In genomic region chr3R:5264251-5265098, dm6 we compare ENCODE assay signal across 1 fruit fly cellular context.
A peak's percentile ranks its signal among the peaks of the same experiment; 100 is the strongest.
TF ChIP-seq lines count a peak whose summit lies in the region.

No protein-coding gene starts in this region.

TF ChIP-seq in whole organism, embryonic, 481 proteins besides CTCF, POLR2A, EP300 and RAD21 (continued from another document and continues in another):
- no peak for TF ChIP-seq Mad (GFP tag; optimal IDR thresholded peaks at IDR 0.05; lab: Kevin White, UChicago)
- no peak for TF ChIP-seq sr (GFP tag; IDR thresholded peaks at IDR 0.05; lab: Robert Waterston, UW)
- no peak for TF ChIP-seq CG6683 (GFP tag; optimal IDR thresholded peaks at IDR 0.05; lab: Kevin White, UChicago)
- no peak for TF ChIP-seq chn (GFP tag; optimal IDR thresholded peaks at IDR 0.05; lab: Kevin White, UChicago)
- peak; percentile 31 for TF ChIP-seq NC2β (GFP tag; optimal IDR thresholded peaks at IDR 0.05; lab: Kevin White, UChicago)
- no peak for TF ChIP-seq Sox102F (GFP tag; optimal IDR thresholded peaks at IDR 0.05; lab: Kevin White, UChicago)
- peak; percentile 14 for TF ChIP-seq CG9609 (GFP tag; optimal IDR thresholded peaks at IDR 0.05; lab: Kevin White, UChicago)
- no peak for TF ChIP-seq Atf3 (GFP tag; optimal IDR thresholded peaks at IDR 0.05; lab: Kevin White, UChicago)
- TF ChIP-seq Scr (GFP tag; IDR thresholded peaks at IDR 0.05; lab: Robert Waterston, UW; ENCODE audit: partially characterized antibody), result no peak
- no peak for TF ChIP-seq CG14441 (GFP tag; IDR thresholded peaks at IDR 0.05; lab: Robert Waterston, UW)
- TF ChIP-seq oc (tag; optimal IDR thresholded peaks at IDR 0.05; lab: Kevin White, UChicago), result no peak
- TF ChIP-seq dpn (GFP tag; optimal IDR thresholded peaks at IDR 0.05; lab: Kevin White, UChicago), result peak; percentile 23 to 37
- no peak for TF ChIP-seq CG2875 (GFP tag; optimal IDR thresholded peaks at IDR 0.05; lab: Kevin White, UChicago)
- no peak for TF ChIP-seq peb (GFP tag; IDR thresholded peaks at IDR 0.05; lab: Robert Waterston, UW)
- TF ChIP-seq CG13287 (GFP tag; IDR thresholded peaks at IDR 0.05; lab: Robert Waterston, UW; ENCODE audit: partially characterized antibody), result peak; percentile 26; the same call in 1 of the 2 replicates
- no peak for TF ChIP-seq TFAM (GFP tag; optimal IDR thresholded peaks at IDR 0.05; lab: Kevin White, UChicago)
- TF ChIP-seq pho (GFP tag; optimal IDR thresholded peaks at IDR 0.05; lab: Kevin White, UChicago), result peak; percentile 33
- peak; percentile 54 for TF ChIP-seq CG34376 (GFP tag; optimal IDR thresholded peaks at IDR 0.05; lab: Kevin White, UChicago)
- no peak for TF ChIP-seq MBD-R2 (GFP tag; IDR thresholded peaks at IDR 0.05; lab: Robert Waterston, UW)
- peak; percentile 46 for TF ChIP-seq gro (GFP tag; optimal IDR thresholded peaks at IDR 0.05; lab: Kevin White, UChicago)
- no peak for TF ChIP-seq vnd (GFP tag; IDR thresholded peaks at IDR 0.05; lab: Robert Waterston, UW; ENCODE audit: partially characterized antibody)
- TF ChIP-seq corto (GFP tag; optimal IDR thresholded peaks at IDR 0.05; lab: Kevin White, UChicago), result no peak
- TF ChIP-seq CG15696 (tag; optimal IDR thresholded peaks at IDR 0.05; lab: Kevin White, UChicago), result peak; percentile 9
- peak; percentile 28 for TF ChIP-seq CG4424 (GFP tag; optimal IDR thresholded peaks at IDR 0.05; lab: Kevin White, UChicago)
- TF ChIP-seq dmrt99B (tag; optimal IDR thresholded peaks at IDR 0.05; lab: Kevin White, UChicago), result peak; percentile 54
- TF ChIP-seq CG14860 (GFP tag; IDR thresholded peaks at IDR 0.05; lab: Robert Waterston, UW; ENCODE audit: partially characterized antibody), result no peak
- TF ChIP-seq Poxn (GFP tag; IDR thresholded peaks at IDR 0.05; lab: Robert Waterston, UW), result no peak
- TF ChIP-seq crol (GFP tag; IDR thresholded peaks at IDR 0.05; lab: Robert Waterston, UW), result no peak
- no peak for TF ChIP-seq kah (GFP tag; optimal IDR thresholded peaks at IDR 0.05; lab: Kevin White, UChicago)
- TF ChIP-seq CG6813 (GFP tag; optimal IDR thresholded peaks at IDR 0.05; lab: Kevin White, UChicago), result no peak
- no peak; the same call in 1 of the 2 replicates for TF ChIP-seq sna (GFP tag; IDR thresholded peaks at IDR 0.05; lab: Robert Waterston, UW; ENCODE audit: partially characterized antibody)
- peak; percentile 47 for TF ChIP-seq CG18262 (tag; optimal IDR thresholded peaks at IDR 0.05; lab: Kevin White, UChicago)
- TF ChIP-seq CG8765 (GFP tag; IDR thresholded peaks at IDR 0.05; lab: Robert Waterston, UW), result no peak
- no peak for TF ChIP-seq sim (GFP tag; IDR thresholded peaks at IDR 0.05; lab: Robert Waterston, UW)
- no peak for TF ChIP-seq Lpt (GFP tag; optimal IDR thresholded peaks at IDR 0.05; lab: Kevin White, UChicago)
- no peak for TF ChIP-seq CG1832 (GFP tag; optimal IDR thresholded peaks at IDR 0.05; lab: Kevin White, UChicago)
- TF ChIP-seq eyg (GFP tag; optimal IDR thresholded peaks at IDR 0.05; lab: Kevin White, UChicago), result no peak
- TF ChIP-seq br (optimal IDR thresholded peaks at IDR 0.05; lab: Kevin White, UChicago), result no peak
- no peak for TF ChIP-seq bsh (GFP tag; optimal IDR thresholded peaks at IDR 0.05; lab: Kevin White, UChicago)
- no peak for TF ChIP-seq fd96Cb (tag; optimal IDR thresholded peaks at IDR 0.05; lab: Kevin White, UChicago)
- no peak for TF ChIP-seq Ets65A (GFP tag; lab: Kevin White, UChicago)
- no peak for TF ChIP-seq croc (GFP tag; conservative IDR thresholded peaks at IDR 0.05; lab: Robert Waterston, UW)
- no peak for TF ChIP-seq C15 (GFP tag; IDR thresholded peaks at IDR 0.05; lab: Robert Waterston, UW)
- no peak for TF ChIP-seq Ssrp (tag; optimal IDR thresholded peaks at IDR 0.05; lab: Kevin White, UChicago)
- TF ChIP-seq D19A (tag; optimal IDR thresholded peaks at IDR 0.05; lab: Kevin White, UChicago), result peak; percentile 31
- peak; percentile 58 for TF ChIP-seq CG3281 (GFP tag; optimal IDR thresholded peaks at IDR 0.05; lab: Kevin White, UChicago)
- TF ChIP-seq cwo (GFP tag; optimal IDR thresholded peaks at IDR 0.05; lab: Kevin White, UChicago), result peak; percentile 61
- TF ChIP-seq CG12942 (GFP tag; optimal IDR thresholded peaks at IDR 0.05; lab: Kevin White, UChicago), result no peak
- TF ChIP-seq Hand (GFP tag; optimal IDR thresholded peaks at IDR 0.05; lab: Kevin White, UChicago), result no peak
- no peak for TF ChIP-seq CG15073 (GFP tag; optimal IDR thresholded peaks at IDR 0.05; lab: Kevin White, UChicago)
- peak; percentile 22 for TF ChIP-seq NK7.1 (GFP tag; optimal IDR thresholded peaks at IDR 0.05; lab: Kevin White, UChicago)
- peak; percentile 29 for TF ChIP-seq Side (GFP tag; optimal IDR thresholded peaks at IDR 0.05; lab: Kevin White, UChicago)
- no peak for TF ChIP-seq Ravus (GFP tag; IDR thresholded peaks at IDR 0.05; lab: Robert Waterston, UW)
- TF ChIP-seq CG6854 (GFP tag; optimal IDR thresholded peaks at IDR 0.05; lab: Kevin White, UChicago), result peak; percentile 33
- TF ChIP-seq stwl (tag; optimal IDR thresholded peaks at IDR 0.05; lab: Kevin White, UChicago), result no peak
- TF ChIP-seq wek (GFP tag; optimal IDR thresholded peaks at IDR 0.05; lab: Kevin White, UChicago), result no peak
- no peak for TF ChIP-seq CG15479 (GFP tag; optimal IDR thresholded peaks at IDR 0.05; lab: Kevin White, UChicago)
- peak; percentile 53 for TF ChIP-seq vvl (GFP tag; IDR thresholded peaks at IDR 0.05; lab: Robert Waterston, UW)
- TF ChIP-seq CG9932 (GFP tag; IDR thresholded peaks at IDR 0.05; lab: Robert Waterston, UW), result no peak
- TF ChIP-seq CG11247 (GFP tag; IDR thresholded peaks at IDR 0.05; lab: Robert Waterston, UW), result no peak
- no peak for TF ChIP-seq trh (GFP tag; optimal IDR thresholded peaks at IDR 0.05; lab: Kevin White, UChicago)
- peak; percentile 49 for TF ChIP-seq CG12155 (GFP tag; optimal IDR thresholded peaks at IDR 0.05; lab: Kevin White, UChicago)
- no peak for TF ChIP-seq pfk (GFP tag; optimal IDR thresholded peaks at IDR 0.05; lab: Kevin White, UChicago)
- TF ChIP-seq CG3847 (GFP tag; IDR thresholded peaks at IDR 0.05; lab: Robert Waterston, UW), result 0 out of 2 replicates have a peak, but pooled peaks have one; percentile 27
- TF ChIP-seq CG1024 (GFP tag; IDR thresholded peaks at IDR 0.05; lab: Robert Waterston, UW), result no peak
- TF ChIP-seq ATbp (GFP tag; optimal IDR thresholded peaks at IDR 0.05; lab: Kevin White, UChicago), result peak; percentile 31
- TF ChIP-seq Blimp-1 (GFP tag; optimal IDR thresholded peaks at IDR 0.05; lab: Kevin White, UChicago), result no peak
- TF ChIP-seq lola (GFP tag; optimal IDR thresholded peaks at IDR 0.05; lab: Kevin White, UChicago), result peak in 2 of 3 experiments; percentile 35 to 51
- TF ChIP-seq CG10654 (GFP tag; optimal IDR thresholded peaks at IDR 0.05; lab: Kevin White, UChicago), result no peak
- TF ChIP-seq Hr3 (GFP tag; optimal IDR thresholded peaks at IDR 0.05; lab: Kevin White, UChicago), result no peak
- TF ChIP-seq slou (GFP tag; optimal IDR thresholded peaks at IDR 0.05; lab: Kevin White, UChicago), result no peak
- no peak for TF ChIP-seq CG6175 (GFP tag; IDR thresholded peaks at IDR 0.05; lab: Robert Waterston, UW)
- TF ChIP-seq CG13123 (GFP tag; optimal IDR thresholded peaks at IDR 0.05; lab: Kevin White, UChicago), result no peak
- TF ChIP-seq NC2α (GFP tag; optimal IDR thresholded peaks at IDR 0.05; lab: Kevin White, UChicago), result peak; percentile 49
- no peak for TF ChIP-seq CG10462 (GFP tag; optimal IDR thresholded peaks at IDR 0.05; lab: Kevin White, UChicago)
- peak; percentile 30 for TF ChIP-seq nom (GFP tag; optimal IDR thresholded peaks at IDR 0.05; lab: Kevin White, UChicago)
- TF ChIP-seq h (optimal IDR thresholded peaks at IDR 0.05; lab: Kevin White, UChicago), result no peak
- TF ChIP-seq wdn (GFP tag; IDR thresholded peaks at IDR 0.05; lab: Robert Waterston, UW), result no peak
- TF ChIP-seq kni (GFP tag; optimal IDR thresholded peaks at IDR 0.05; lab: Kevin White, UChicago), result peak; percentile 83
- peak; percentile 74 for TF ChIP-seq CG2678 (tag; optimal IDR thresholded peaks at IDR 0.05; lab: Kevin White, UChicago)
- TF ChIP-seq jigr1 (GFP tag; IDR thresholded peaks at IDR 0.05; lab: Robert Waterston, UW), result no peak
- TF ChIP-seq CG15011 (GFP tag; optimal IDR thresholded peaks at IDR 0.05; lab: Kevin White, UChicago), result no peak
- peak; percentile 58 for TF ChIP-seq CG10147 (GFP tag; optimal IDR thresholded peaks at IDR 0.05; lab: Kevin White, UChicago)
- peak; percentile 33; the same call in 1 of the 2 replicates for TF ChIP-seq CG32532 (GFP tag; IDR thresholded peaks at IDR 0.05; lab: Robert Waterston, UW)
- TF ChIP-seq CG5245 (GFP tag; optimal IDR thresholded peaks at IDR 0.05; lab: Kevin White, UChicago), result no peak
- no peak for TF ChIP-seq Max (GFP tag; optimal IDR thresholded peaks at IDR 0.05; lab: Kevin White, UChicago)
- no peak for TF ChIP-seq CG10959 (GFP tag; IDR thresholded peaks at IDR 0.05; lab: Robert Waterston, UW)
- no peak for TF ChIP-seq CG2889 (GFP tag; IDR thresholded peaks at IDR 0.05; lab: Robert Waterston, UW)
- peak; percentile 61 for TF ChIP-seq Nf-YC (tag; optimal IDR thresholded peaks at IDR 0.05; lab: Kevin White, UChicago)
- TF ChIP-seq ab (GFP tag; optimal IDR thresholded peaks at IDR 0.05; lab: Kevin White, UChicago), result no peak
- peak; percentile 35 for TF ChIP-seq yki (optimal IDR thresholded peaks at IDR 0.05; lab: Kevin White, UChicago)
- TF ChIP-seq CG12236 (GFP tag; optimal IDR thresholded peaks at IDR 0.05; lab: Kevin White, UChicago), result no peak
- no peak for TF ChIP-seq sima (GFP tag; optimal IDR thresholded peaks at IDR 0.05; lab: Kevin White, UChicago)
- TF ChIP-seq Med (GFP tag; lab: Kevin White, UChicago), result peak; percentile 71
- no peak for TF ChIP-seq zen (tag; optimal IDR thresholded peaks at IDR 0.05; lab: Kevin White, UChicago)
- no peak for TF ChIP-seq p53 (GFP tag; optimal IDR thresholded peaks at IDR 0.05; lab: Kevin White, UChicago)
- no peak for TF ChIP-seq az2 (GFP tag; optimal IDR thresholded peaks at IDR 0.05; lab: Kevin White, UChicago)
- peak; percentile 2 for TF ChIP-seq CG3995 (GFP tag; optimal IDR thresholded peaks at IDR 0.05; lab: Kevin White, UChicago)
- 0 out of 2 replicates have a peak, but pooled peaks have one; percentile 2 for TF ChIP-seq Rx (GFP tag; IDR thresholded peaks at IDR 0.05; lab: Robert Waterston, UW)
- peak; percentile 6 for TF ChIP-seq CG9817 (tag; optimal IDR thresholded peaks at IDR 0.05; lab: Kevin White, UChicago)
- TF ChIP-seq Stat92E (GFP tag; optimal IDR thresholded peaks at IDR 0.05; lab: Kevin White, UChicago), result peak in 1 of 3 experiments; percentile 56
- no peak for TF ChIP-seq stc (GFP tag; IDR thresholded peaks at IDR 0.05; lab: Robert Waterston, UW)
- TF ChIP-seq dmrt11E (tag; optimal IDR thresholded peaks at IDR 0.05; lab: Kevin White, UChicago), result peak; percentile 19
- TF ChIP-seq CG9876 (GFP tag; optimal IDR thresholded peaks at IDR 0.05; lab: Kevin White, UChicago), result peak; percentile 45
- no peak for TF ChIP-seq lov (optimal IDR thresholded peaks at IDR 0.05; lab: Kevin White, UChicago)
- TF ChIP-seq lov (GFP tag; IDR thresholded peaks at IDR 0.05; lab: Robert Waterston, UW), result no peak
- no peak for TF ChIP-seq Bdp1 (GFP tag; optimal IDR thresholded peaks at IDR 0.05; lab: Kevin White, UChicago)
- TF ChIP-seq CG6689 (GFP tag; IDR thresholded peaks at IDR 0.05; lab: Robert Waterston, UW), result no peak; the same call in 1 of the 2 replicates
- TF ChIP-seq odd (GFP tag; optimal IDR thresholded peaks at IDR 0.05; lab: Kevin White, UChicago), result peak; percentile 45
- TF ChIP-seq CG12391 (tag; optimal IDR thresholded peaks at IDR 0.05; lab: Kevin White, UChicago), result peak; percentile 55
- no peak for TF ChIP-seq Camta (GFP tag; optimal IDR thresholded peaks at IDR 0.05; lab: Kevin White, UChicago)
- peak; percentile 23 for TF ChIP-seq grn (GFP tag; optimal IDR thresholded peaks at IDR 0.05; lab: Kevin White, UChicago)
- no peak for TF ChIP-seq CG7357 (GFP tag; IDR thresholded peaks at IDR 0.05; lab: Robert Waterston, UW)
- TF ChIP-seq NFAT (GFP tag; IDR thresholded peaks at IDR 0.05; lab: Robert Waterston, UW), result no peak
- peak; percentile 39 for TF ChIP-seq CG30403 (GFP tag; optimal IDR thresholded peaks at IDR 0.05; lab: Kevin White, UChicago)
- TF ChIP-seq cas (GFP tag; IDR thresholded peaks at IDR 0.05; lab: Robert Waterston, UW), result no peak
- peak; percentile 47 for TF ChIP-seq CG12071 (GFP tag; optimal IDR thresholded peaks at IDR 0.05; lab: Kevin White, UChicago)
- TF ChIP-seq CG33557 (GFP tag; optimal IDR thresholded peaks at IDR 0.05; lab: Kevin White, UChicago), result peak; percentile 37
- no peak for TF ChIP-seq GATAe (GFP tag; conservative IDR thresholded peaks at IDR 0.05; lab: Robert Waterston, UW)
- no peak for TF ChIP-seq Ets97D (GFP tag; optimal IDR thresholded peaks at IDR 0.05; lab: Kevin White, UChicago)
- TF ChIP-seq CG15514 (GFP tag; optimal IDR thresholded peaks at IDR 0.05; lab: Kevin White, UChicago), result peak; percentile 54
- TF ChIP-seq CG11723 (GFP tag; optimal IDR thresholded peaks at IDR 0.05; lab: Kevin White, UChicago), result peak; percentile 15
- no peak for TF ChIP-seq CG8089 (GFP tag; optimal IDR thresholded peaks at IDR 0.05; lab: Kevin White, UChicago)
- peak; percentile 66 for TF ChIP-seq CG18599 (GFP tag; optimal IDR thresholded peaks at IDR 0.05; lab: Kevin White, UChicago)
- peak; percentile 8 for TF ChIP-seq mam (GFP tag; optimal IDR thresholded peaks at IDR 0.05; lab: Kevin White, UChicago)
- no peak for TF ChIP-seq dysf (GFP tag; IDR thresholded peaks at IDR 0.05; lab: Robert Waterston, UW)
- TF ChIP-seq MTF-1 (GFP tag; optimal IDR thresholded peaks at IDR 0.05; lab: Kevin White, UChicago; ENCODE audit: borderline replicate concordance), result no peak
- no peak for TF ChIP-seq repo (GFP tag; optimal IDR thresholded peaks at IDR 0.05; lab: Kevin White, UChicago)
- TF ChIP-seq CG30431 (GFP tag; optimal IDR thresholded peaks at IDR 0.05; lab: Kevin White, UChicago), result no peak
- peak; percentile 18 for TF ChIP-seq B-H2 (GFP tag; optimal IDR thresholded peaks at IDR 0.05; lab: Kevin White, UChicago)
- no peak for TF ChIP-seq jing (GFP tag; optimal IDR thresholded peaks at IDR 0.05; lab: Kevin White, UChicago)
- TF ChIP-seq Deaf1 (tag; optimal IDR thresholded peaks at IDR 0.05; lab: Kevin White, UChicago), result peak; percentile 98
- peak; percentile 23 for TF ChIP-seq CG1233 (GFP tag; optimal IDR thresholded peaks at IDR 0.05; lab: Kevin White, UChicago)
- TF ChIP-seq CG4617 (GFP tag; optimal IDR thresholded peaks at IDR 0.05; lab: Kevin White, UChicago; ENCODE audit: borderline replicate concordance), result no peak
- no peak for TF ChIP-seq CG34422 (GFP tag; IDR thresholded peaks at IDR 0.05; lab: Robert Waterston, UW)
- 0 out of 2 replicates have a peak, but pooled peaks have one; percentile 9 for TF ChIP-seq Taf1 (GFP tag; IDR thresholded peaks at IDR 0.05; lab: Robert Waterston, UW)
- no peak for TF ChIP-seq slbo (GFP tag; IDR thresholded peaks at IDR 0.05; lab: Robert Waterston, UW)
